Fruit fly (Drosophila melanogaster) Kc167 (cell line): ENCODE data around the gene indra.

Experiments used
- Myc ChIP-seq: fragments of >200 bp; optimal IDR thresholded peaks from 2 replicates; lab custom pipeline; 2017; ENCODE audit warnings: missing external identifiers
- Sin3A ChIP-seq: fragments of >200 bp; optimal IDR thresholded peaks from 2 replicates; lab custom pipeline; 2018; ENCODE audit warnings: missing external identifiers
- h ChIP-seq: fragments of >200 bp; optimal IDR thresholded peaks from 3 replicates; lab custom pipeline; 2018; ENCODE audit warnings: missing external identifiers
- insv ChIP-seq: fragments of >200 bp; optimal IDR thresholded peaks from 3 replicates; lab custom pipeline; 2018; ENCODE audit warnings: missing external identifiers
- psq ChIP-seq: fragments of >200 bp; optimal IDR thresholded peaks from 2 replicates; lab custom pipeline; 2017; ENCODE audit warnings: missing external identifiers
- ttk ChIP-seq: sonication (Bioruptor generic); optimal IDR thresholded peaks from 2 replicates; lab custom pipeline; 2017; ENCODE audit warnings: missing external identifiers

indra gene

DNA sequence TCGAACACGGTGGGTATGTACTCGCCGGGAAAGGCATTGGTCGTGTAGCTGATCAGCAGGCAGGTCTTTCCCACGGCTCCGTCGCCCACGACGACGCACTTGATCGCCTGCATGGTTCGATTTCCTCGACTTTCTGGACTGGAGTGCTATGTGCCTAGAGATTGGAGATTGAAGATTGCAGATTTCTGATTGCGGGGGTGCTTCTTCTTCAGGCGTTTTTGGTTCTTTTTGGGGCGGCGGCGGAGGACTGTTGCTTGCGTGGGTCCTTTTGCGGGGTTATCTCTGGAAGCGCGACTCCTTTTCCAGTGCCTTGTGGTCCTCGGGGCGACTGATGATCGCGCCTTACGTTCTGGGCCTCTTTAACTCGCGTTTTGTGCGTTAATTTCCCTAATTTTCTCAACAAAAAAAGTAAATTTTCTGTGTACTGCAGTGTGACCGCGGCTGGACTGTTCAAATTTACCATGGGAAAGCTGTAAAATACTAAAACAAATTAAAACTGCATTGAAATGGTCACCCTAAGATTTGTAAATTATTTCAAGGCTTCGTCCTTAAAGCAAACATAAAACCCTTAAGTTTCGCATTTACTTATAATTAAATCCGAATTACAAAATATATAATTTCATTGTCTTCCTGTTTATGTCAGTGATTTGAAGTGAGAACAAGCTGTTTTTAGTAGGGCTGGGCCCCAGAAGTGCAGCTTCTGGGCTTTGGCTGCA, 39.8 kb downstream of the indra start, which contains the start of the genes Rac1 and Acat2:
Rac1 (minus strand) TSS at position 450 of the 716 bp plus-strand sequence.
Acat2 (plus strand) TSS at position 711 of the 716 bp plus-strand sequence.
- TF ChIP-seq insv (lab: Kevin White, UChicago): no peak
- no peak for TF ChIP-seq ttk (lab: Kevin White, UChicago)
- TF ChIP-seq h (lab: Kevin White, UChicago): no peak
- no peak for TF ChIP-seq psq
- TF ChIP-seq Sin3A (lab: Kevin White, UChicago): no peak
- no peak for TF ChIP-seq Myc (lab: Kevin White, UChicago)

DNA sequence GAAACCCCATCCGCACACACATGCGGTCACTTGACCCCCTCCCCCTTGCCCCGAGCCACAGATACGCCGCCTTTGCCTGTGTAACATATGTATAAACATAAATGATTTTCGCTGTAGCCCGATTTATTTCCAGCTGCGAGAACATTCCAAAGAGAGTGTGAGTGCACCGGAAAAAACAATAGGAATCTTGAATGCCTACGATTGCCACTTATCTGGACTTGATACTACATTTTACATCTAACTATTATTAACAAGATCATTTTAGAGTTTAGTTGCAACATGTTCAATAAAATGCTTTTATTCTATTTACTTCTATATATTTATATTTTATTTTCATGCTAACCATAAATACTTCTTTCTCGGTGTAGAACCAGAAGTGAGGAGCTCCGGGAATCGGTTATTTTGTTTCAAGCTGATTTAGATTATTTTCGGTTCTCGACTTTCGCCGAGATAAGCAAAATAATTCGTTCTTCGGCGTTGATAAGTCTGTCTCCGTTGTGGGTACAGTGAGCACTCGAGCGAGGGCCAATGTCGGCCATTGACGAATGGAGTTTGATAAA, 42.0 kb downstream of the indra start:
- no peak for TF ChIP-seq insv (lab: Kevin White, UChicago)
- TF ChIP-seq Sin3A (lab: Kevin White, UChicago): no peak
- no peak for TF ChIP-seq Myc (lab: Kevin White, UChicago)
- no peak for TF ChIP-seq ttk (lab: Kevin White, UChicago)
- TF ChIP-seq h (lab: Kevin White, UChicago): no peak
- TF ChIP-seq psq: no peak

DNA sequence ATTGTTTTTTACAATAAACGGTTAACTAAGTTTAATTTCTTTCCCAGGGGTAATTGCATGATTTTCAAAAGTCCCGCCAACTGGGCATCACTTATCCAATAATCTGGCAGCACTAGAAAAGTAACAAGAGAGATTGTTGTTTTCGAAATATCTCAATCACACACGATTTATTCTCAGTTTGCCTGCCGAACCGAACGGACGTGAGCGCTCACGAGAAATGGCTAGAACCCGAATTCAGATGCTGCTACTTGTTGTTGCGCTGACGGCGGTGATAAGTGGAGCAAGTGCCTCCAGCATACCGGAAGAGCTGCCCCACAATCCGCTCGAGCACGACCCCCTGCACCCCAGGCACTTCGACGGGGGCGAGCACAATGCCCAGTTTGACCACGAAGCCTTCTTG, 43.7 kb downstream of the indra start, which contains the start of gene scf:
scf (plus strand) TSS at position 164 of the 400 bp plus-strand sequence.
- TF ChIP-seq Sin3A (lab: Kevin White, UChicago) (no peak), insv (lab: Kevin White, UChicago) (no peak), Myc (lab: Kevin White, UChicago) (no peak), ttk (lab: Kevin White, UChicago) (no peak), h (lab: Kevin White, UChicago) (no peak), psq (no peak)

DNA sequence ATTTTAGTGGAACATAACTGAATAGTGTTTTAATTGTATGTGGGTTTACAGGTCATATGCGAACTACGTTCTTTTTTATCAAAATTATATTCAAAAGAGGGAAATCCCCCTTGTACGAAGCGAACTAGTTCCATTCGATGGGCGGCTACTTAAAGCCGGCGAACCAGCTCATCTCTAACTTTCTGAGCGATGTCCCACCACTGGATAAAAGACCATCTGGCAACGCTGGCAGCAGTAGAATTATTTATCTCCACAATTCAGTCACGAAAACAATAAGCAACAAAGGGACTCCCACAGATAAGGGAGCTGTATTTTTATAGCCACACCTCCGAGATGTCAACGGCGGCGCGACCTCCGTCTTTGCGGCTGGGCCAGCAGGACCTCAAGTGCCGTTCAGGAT, 46.5 kb downstream of the indra start, which contains the start of gene Rabex-5:
Rabex-5 (plus strand) TSS at position 221 of the 400 bp plus-strand sequence.
- TF ChIP-seq Myc (lab: Kevin White, UChicago): no peak
- TF ChIP-seq ttk (lab: Kevin White, UChicago): no peak
- TF ChIP-seq h (lab: Kevin White, UChicago): no peak
- TF ChIP-seq psq: no peak
- no peak for TF ChIP-seq Sin3A (lab: Kevin White, UChicago)
- TF ChIP-seq insv (lab: Kevin White, UChicago): no peak

DNA sequence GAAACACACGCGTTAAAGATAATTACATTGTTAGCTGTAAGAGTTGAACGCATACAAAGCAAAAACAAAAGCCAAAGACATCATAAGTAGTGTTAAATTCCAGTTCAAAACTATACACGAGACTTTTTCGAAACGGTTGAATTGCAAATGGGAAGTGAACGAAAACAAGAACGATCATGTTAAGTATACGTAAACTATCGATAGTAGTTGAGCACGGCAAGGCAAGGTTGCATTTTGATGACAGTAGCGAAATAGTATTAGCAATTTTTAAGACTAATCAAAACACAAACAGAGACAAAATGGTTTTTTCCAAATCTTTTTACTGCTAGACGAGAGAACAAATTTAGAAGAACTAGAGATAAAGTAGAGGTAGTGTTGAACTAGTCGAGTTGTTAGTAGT, 47.4 kb downstream of the indra start:
- TF ChIP-seq psq (no peak), insv (lab: Kevin White, UChicago) (no peak), Sin3A (lab: Kevin White, UChicago) (no peak), h (lab: Kevin White, UChicago) (no peak), ttk (lab: Kevin White, UChicago) (no peak), Myc (lab: Kevin White, UChicago) (no peak)
